ENCODE assay signal across 1 fruit fly cellular context in genomic region chr2L:11968581-11969272, dm6.
TF ChIP-seq lines count a peak whose summit lies in the region.

No protein-coding gene starts in this region.

TF ChIP-seq in whole organism, embryonic, 481 proteins besides CTCF, POLR2A, EP300 and RAD21 (continued from another document):
- no peak for TF ChIP-seq kay (GFP tag; optimal IDR thresholded peaks at IDR 0.05; lab: Kevin White, UChicago)
- no peak for TF ChIP-seq Jarid2 (GFP tag; optimal IDR thresholded peaks at IDR 0.05; lab: Kevin White, UChicago)
- TF ChIP-seq CG9876 (GFP tag; optimal IDR thresholded peaks at IDR 0.05; lab: Kevin White, UChicago): no peak
